Worm (Caenorhabditis elegans) whole organism, midembryonic: ENCODE measurements around the gene F45E1.4.

Experiments
- cog-1 ChIP-seq: sonication (generic microtip); optimal IDR thresholded peaks from 2 replicates; lab custom pipeline; 2016; ENCODE audit warnings: missing genetic modification characterization, missing compliant biosample characterization
- med-1 ChIP-seq: sonication (generic microtip); optimal IDR thresholded peaks from 2 replicates; lab custom pipeline; 2017; ENCODE audit warnings: missing genetic modification characterization, mild to moderate bottlenecking, missing compliant biosample characterization, antibody characterized with exemption, missing genetic modification reagents; ENCODE audit not compliant: insufficient read depth
- ref-1 ChIP-seq: fragments of 200-800 bp; sonication (Bioruptor generic); conservative IDR thresholded peaks from 2 replicates; pipeline ENCODE4 v1.3.6; 2022; ENCODE audit warnings: missing genetic modification reagents, missing genetic modification characterization, missing compliant biosample characterization
- tab-1 ChIP-seq: fragments of 200-800 bp; sonication (Bioruptor generic); IDR thresholded peaks from 2 replicates; pipeline ENCODE4 v1.3.6; 2022; ENCODE audit warnings: missing genetic modification characterization, missing compliant biosample characterization

- TF ChIP-seq med-1 (GFP tag; lab: Kevin White, UChicago) (no peak), ref-1 (GFP tag; lab: Robert Waterston, UW) (no peak), cog-1 (tag; lab: Kevin White, UChicago) (no peak), tab-1 (GFP tag; lab: Robert Waterston, UW) (no peak)
These were observed 44.3 kb downstream of the F45E1.4 start for ce11 chrX:8030032-8030431.
